Fruit fly (Drosophila melanogaster) whole organism, wandering third instar larva: Measurements from ENCODE around the gene Rbp1-like.

ENCODE experiments used
- Hr78 ChIP-seq: fragments of >200 bp; optimal IDR thresholded peaks from 2 replicates; lab custom pipeline; 2017; ENCODE audit warnings: missing biosample characterization, missing genetic modification characterization
- Myc ChIP-seq: fragments of >200 bp; optimal IDR thresholded peaks from 2 replicates; lab custom pipeline; 2017
- br ChIP-seq: fragments of 200-800 bp; sonication (Bioruptor generic); optimal IDR thresholded peaks from 2 replicates; lab custom pipeline; 2016; ENCODE audit warnings: missing biosample characterization, missing genetic modification characterization

DNA sequence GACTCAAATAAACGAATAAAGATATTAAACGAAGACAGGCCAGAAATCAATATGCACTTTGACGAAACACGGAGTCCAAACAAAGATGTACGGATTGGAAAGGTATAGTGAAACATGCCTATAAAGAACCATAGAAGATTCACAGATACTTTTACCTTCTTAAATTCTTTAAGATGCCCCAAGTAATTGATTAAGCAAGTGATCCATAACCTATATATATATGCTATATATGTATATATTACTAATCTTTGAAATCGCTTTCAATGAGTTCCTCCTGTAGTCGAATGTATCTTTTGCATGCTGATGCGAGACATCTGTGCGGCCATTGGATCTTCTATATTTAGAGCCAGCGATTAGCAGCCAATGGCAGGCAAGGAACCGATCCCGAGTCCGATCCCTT, 16.5 kb downstream of the Rbp1-like start, which contains the start of gene dmrt11E:
- no peak for TF ChIP-seq Myc (lab: Kevin White, UChicago)
- TF ChIP-seq br (GFP tag; lab: Kevin White, UChicago), result no peak
- no peak for TF ChIP-seq Hr78 (GFP tag; lab: Kevin White, UChicago)
